Worm (Caenorhabditis elegans): ENCODE measurements around the gene srj-32.
"Not testable (repeated sequence)": the region's sequence is repeated elsewhere in the genome, so short reads cannot be mapped to it uniquely, and the experiment has no call there.

srj-32 gene

DNA sequence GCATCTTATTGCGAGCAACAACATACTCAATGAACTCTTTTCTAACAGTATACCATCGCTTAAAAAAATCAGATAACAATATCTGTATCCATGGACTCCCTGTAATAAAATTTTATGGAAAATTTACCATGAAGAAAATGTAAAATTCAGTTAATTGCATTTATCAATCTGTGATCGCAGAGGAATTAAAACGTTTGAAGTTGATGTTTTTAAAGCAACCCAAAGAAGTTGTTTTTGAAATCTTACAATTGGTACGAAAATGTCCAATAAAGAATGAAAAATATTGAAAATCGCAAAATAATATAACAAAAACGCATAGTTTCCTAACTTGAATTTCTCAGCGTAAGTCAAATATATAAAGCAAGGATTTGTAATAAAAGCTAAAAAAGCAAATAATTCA is at the start of gene srj-32:
TSS of gene srj-32 (minus strand) at position 101 of the 400 bp plus-strand sequence.
- TF ChIP-seq nhr-6 (tag; optimal IDR thresholded peaks at IDR 0.05) (no peak), F13H6.1 (tag; optimal IDR thresholded peaks at IDR 0.05) (no peak), blmp-1 (tag; optimal IDR thresholded peaks at IDR 0.05; ENCODE audit: insufficient read depth) (no peak), zag-1 (tag; optimal IDR thresholded peaks at IDR 0.05) (no peak), mbf-1 (tag; optimal IDR thresholded peaks at IDR 0.05) (no peak), mab-5 (tag; optimal IDR thresholded peaks at IDR 0.05) (no peak), sma-3 (GFP tag; optimal IDR thresholded peaks at IDR 0.05) (no peak), unc-62 (GFP tag; optimal IDR thresholded peaks at IDR 0.05) (no peak), nhr-23 (tag; optimal IDR thresholded peaks at IDR 0.05) (no peak), lin-11 (tag; optimal IDR thresholded peaks at IDR 0.05) (no peak), skn-1 (tag; optimal IDR thresholded peaks at IDR 0.05) (no peak), nhr-25 (tag; optimal IDR thresholded peaks at IDR 0.05) (no peak), snpc-4 (tag; optimal IDR thresholded peaks at IDR 0.05) (no peak), ztf-11 (tag; optimal IDR thresholded peaks at IDR 0.05) (no peak), C34F6.9 (tag; optimal IDR thresholded peaks at IDR 0.05) (no peak), gmeb-1 (tag; optimal IDR thresholded peaks at IDR 0.05) (no peak), nhr-21 (tag; optimal IDR thresholded peaks at IDR 0.05) (no peak), nhr-237 (tag; optimal IDR thresholded peaks at IDR 0.05) (no peak), nhr-11 (tag; optimal IDR thresholded peaks at IDR 0.05) (no peak), nhr-12 (tag; optimal IDR thresholded peaks at IDR 0.05) (no peak)

DNA sequence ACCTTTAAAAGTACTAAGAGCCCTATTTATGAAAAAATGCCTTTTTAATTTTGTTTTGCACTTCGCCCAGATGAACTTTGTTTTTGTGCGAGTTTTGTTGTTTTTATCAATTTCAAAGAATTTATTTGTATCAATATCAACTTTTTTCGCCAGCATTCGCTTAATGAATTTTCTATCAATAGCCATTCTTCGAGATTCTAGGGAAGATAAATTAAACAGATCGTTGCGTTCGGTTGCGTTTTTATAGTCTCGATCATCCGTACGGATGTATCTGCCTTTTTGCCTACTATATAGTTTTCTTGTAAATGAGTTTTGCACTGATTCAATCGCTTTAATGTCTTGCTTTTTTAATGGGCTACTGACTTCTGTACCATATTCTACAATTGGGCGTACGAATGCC is 48.3 kb upstream of the srj-32 start, which contains the start of gene nhr-147:
TSS of gene nhr-147 (plus strand) at position 301 of the 400 bp plus-strand sequence.
- TF ChIP-seq nhr-129 (tag; optimal IDR thresholded peaks at IDR 0.05); mbf-1 (tag; optimal IDR thresholded peaks at IDR 0.05); lin-13 (GFP tag; optimal IDR thresholded peaks at IDR 0.05): not testable (repeated sequence)

DNA sequence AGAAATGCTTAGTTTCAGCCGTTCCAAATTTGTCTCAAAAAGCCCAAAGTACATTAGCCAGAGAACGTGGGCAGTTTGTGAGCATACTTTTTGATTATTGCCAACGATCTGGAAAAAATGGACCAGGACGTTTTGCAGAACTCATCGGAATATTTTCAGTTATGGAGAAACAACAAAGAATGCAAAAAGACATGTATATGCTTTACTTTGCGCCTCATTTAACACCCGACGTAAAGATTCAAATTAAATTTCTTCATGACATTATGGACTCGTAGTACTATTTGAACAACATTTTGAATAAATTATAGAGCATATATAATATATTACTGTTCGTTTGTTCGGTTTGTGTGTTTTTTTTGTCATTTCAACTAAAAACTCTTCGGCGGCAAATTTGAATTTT is 46.4 kb upstream of the srj-32 start, which contains the start of gene srh-244:
TSS of gene srh-244 (plus strand) at position 301 of the 400 bp plus-strand sequence.
- TF ChIP-seq nhr-21 (tag; optimal IDR thresholded peaks at IDR 0.05) (no peak), fos-1 (tag; optimal IDR thresholded peaks at IDR 0.05) (no peak), dmd-4 (tag; optimal IDR thresholded peaks at IDR 0.05) (no peak), snpc-4 (tag; optimal IDR thresholded peaks at IDR 0.05) (no peak), lsy-2 (tag; optimal IDR thresholded peaks at IDR 0.05) (no peak), ztf-4 (tag; optimal IDR thresholded peaks at IDR 0.05) (no peak), nhr-129 (tag; optimal IDR thresholded peaks at IDR 0.05) (no peak), aly-2 (tag; optimal IDR thresholded peaks at IDR 0.05) (no peak), mbf-1 (tag; optimal IDR thresholded peaks at IDR 0.05) (no peak), elt-1 (tag; optimal IDR thresholded peaks at IDR 0.05) (no peak), zag-1 (tag; optimal IDR thresholded peaks at IDR 0.05) (no peak), egl-27 (tag; optimal IDR thresholded peaks at IDR 0.05) (no peak), unc-55 (GFP tag; optimal IDR thresholded peaks at IDR 0.05) (no peak), nhr-23 (tag; optimal IDR thresholded peaks at IDR 0.05) (no peak), F13H6.1 (tag; optimal IDR thresholded peaks at IDR 0.05) (no peak)

DNA sequence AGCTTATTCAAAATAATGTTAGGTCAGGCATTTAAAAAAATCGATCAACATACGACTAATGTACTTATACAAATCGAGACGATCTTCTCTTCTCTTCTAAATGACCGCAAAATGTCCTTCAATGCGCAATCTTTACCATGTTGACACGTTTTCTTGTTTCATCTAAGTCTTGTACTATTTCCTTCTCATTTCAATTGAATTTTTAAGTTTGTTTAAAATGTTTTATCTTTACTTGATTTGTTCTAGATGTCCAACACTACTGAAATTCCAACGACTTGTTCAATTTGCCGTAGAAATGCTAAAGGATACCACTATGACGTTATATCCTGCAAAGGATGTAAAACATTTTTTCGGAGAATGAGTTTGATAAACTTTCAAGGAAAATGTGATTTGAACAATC is 44.8 kb upstream of the srj-32 start, which contains the start of the genes nhr-263 and nhr-148:
TSS of gene nhr-263 (minus strand) at position 101 of the 400 bp plus-strand sequence.
TSS of gene nhr-148 (plus strand) at position 215 of the 400 bp plus-strand sequence.
- TF ChIP-seq mdl-1 (tag; optimal IDR thresholded peaks at IDR 0.05) (no peak), lsy-2 (tag; optimal IDR thresholded peaks at IDR 0.05) (no peak), sma-9 (GFP tag; optimal IDR thresholded peaks at IDR 0.05) (peak; percentile 37), sma-9 (tag; optimal IDR thresholded peaks at IDR 0.05) (no peak), ztf-4 (tag; optimal IDR thresholded peaks at IDR 0.05) (no peak)

DNA sequence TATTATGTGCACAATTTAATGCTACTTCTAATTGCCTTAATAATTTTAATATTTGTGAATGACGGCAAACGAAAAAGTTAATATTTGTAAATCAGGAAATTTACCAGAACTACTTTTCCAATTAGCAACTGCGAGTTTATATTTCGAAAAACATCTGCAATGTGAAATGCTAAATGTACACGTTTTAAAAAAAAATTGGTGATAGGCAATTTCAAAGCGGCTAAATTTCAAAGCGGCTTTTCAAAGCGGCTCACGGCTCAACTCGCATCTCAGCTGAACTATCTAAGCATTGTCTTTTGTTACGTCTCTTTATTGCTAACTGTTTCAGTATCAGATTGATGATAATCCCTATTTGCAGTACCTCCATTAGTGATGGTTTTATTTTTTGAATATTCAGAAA is 42.7 kb upstream of the srj-32 start, which contains the start of gene srh-187:
TSS of gene srh-187 (minus strand) at position 101 of the 400 bp plus-strand sequence.
- TF ChIP-seq nhr-237 (tag; optimal IDR thresholded peaks at IDR 0.05) = no peak
- no peak for TF ChIP-seq nhr-23 (tag; optimal IDR thresholded peaks at IDR 0.05)
- no peak for TF ChIP-seq sem-4 (tag; optimal IDR thresholded peaks at IDR 0.05)
- TF ChIP-seq C34F6.9 (tag; optimal IDR thresholded peaks at IDR 0.05) = no peak
- TF ChIP-seq lin-11 (tag; optimal IDR thresholded peaks at IDR 0.05) = no peak
- TF ChIP-seq crh-2 (tag; optimal IDR thresholded peaks at IDR 0.05) = no peak
- TF ChIP-seq blmp-1 (tag; optimal IDR thresholded peaks at IDR 0.05; ENCODE audit: insufficient read depth) = no peak
- TF ChIP-seq egl-27 (tag; optimal IDR thresholded peaks at IDR 0.05) = no peak

Measured in whole organism, L2 larva.